Worm (Caenorhabditis elegans) whole organism, L3 larva: ENCODE measurements around the gene nhr-155.

Source experiments
- aly-2 ChIP-seq: fragments of 150-350 bp; optimal IDR thresholded peaks from 2 replicates; lab custom pipeline; 2014; ENCODE audit warnings: missing biosample characterization, missing genetic modification characterization
- ceh-82 ChIP-seq: fragments of 150-350 bp; optimal IDR thresholded peaks from 2 replicates; lab custom pipeline; 2014; ENCODE audit warnings: missing biosample characterization, missing genetic modification characterization
- elt-2 ChIP-seq: sonication (generic microtip); optimal IDR thresholded peaks from 2 replicates; lab custom pipeline; 2016; ENCODE audit warnings: missing genetic modification reagents, mild to moderate bottlenecking, missing genetic modification characterization, missing compliant biosample characterization
- elt-3 ChIP-seq, 3 experiments: fragments of 150-350 bp in 1 of 3; sonication (generic microtip) in 2 of 3; optimal IDR thresholded peaks; 2 replicates in 2 of 3; 4 replicates in 1 of 3; lab custom pipeline; 2014 to 2017; ENCODE audit warnings: missing biosample characterization in 3 of 3, missing genetic modification characterization in 3 of 3
- eor-1 ChIP-seq, 2 experiments: fragments of 150-350 bp; optimal IDR thresholded peaks; 2 replicates each; lab custom pipeline; 2014 to 2018; ENCODE audit warnings: missing biosample characterization in 2 of 2, missing genetic modification characterization in 2 of 2
- fos-1 ChIP-seq: fragments of 150-350 bp; optimal IDR thresholded peaks from 2 replicates; lab custom pipeline; 2014; ENCODE audit warnings: missing biosample characterization, missing genetic modification characterization
- nhr-23 ChIP-seq: fragments of 150-350 bp; optimal IDR thresholded peaks from 2 replicates; lab custom pipeline; 2014; ENCODE audit warnings: missing biosample characterization, missing genetic modification reagents, missing genetic modification characterization
- pha-4 ChIP-seq: fragments of 150-350 bp; optimal IDR thresholded peaks from 2 replicates; lab custom pipeline; 2014; ENCODE audit warnings: missing biosample characterization, missing genetic modification reagents, missing genetic modification characterization
- pqm-1 ChIP-seq: fragments of 150-350 bp; optimal IDR thresholded peaks from 2 replicates; lab custom pipeline; 2017; ENCODE audit warnings: missing biosample characterization, missing genetic modification characterization, inconsistent platforms
- sea-2 ChIP-seq: fragments of 150-350 bp; sonication (generic microtip); optimal IDR thresholded peaks from 4 replicates; lab custom pipeline; 2014; ENCODE audit warnings: missing biosample characterization, missing genetic modification reagents, missing genetic modification characterization
- tbx-2 ChIP-seq: sonication (generic microtip); optimal IDR thresholded peaks from 2 replicates; lab custom pipeline; 2016; ENCODE audit warnings: mild to moderate bottlenecking, missing genetic modification characterization, missing compliant biosample characterization
- unc-39 ChIP-seq: sonication (generic microtip); optimal IDR thresholded peaks from 4 replicates; lab custom pipeline; 2017; ENCODE audit warnings: missing biosample characterization, missing genetic modification characterization
- zag-1 ChIP-seq: fragments of 150-350 bp; optimal IDR thresholded peaks from 2 replicates; lab custom pipeline; 2014; ENCODE audit warnings: missing biosample characterization, missing genetic modification characterization

- TF ChIP-seq elt-2 = no peak
- no peak for TF ChIP-seq sea-2
- TF ChIP-seq zag-1 (tag; lab: Kevin White, UChicago) = no peak
- TF ChIP-seq ceh-82 (tag; lab: Kevin White, UChicago) = no peak
- no peak for TF ChIP-seq pqm-1 (tag; lab: Kevin White, UChicago)
- TF ChIP-seq unc-39 (tag; lab: Kevin White, UChicago) = no peak
- no peak for TF ChIP-seq elt-3 (tag; optimal IDR thresholded peaks at IDR 0.05; lab: Kevin White, UChicago)
- no peak for TF ChIP-seq nhr-23 (tag; lab: Kevin White, UChicago)
- TF ChIP-seq tbx-2 (tag; lab: Kevin White, UChicago) = no peak
- TF ChIP-seq eor-1 (tag; optimal IDR thresholded peaks at IDR 0.05; lab: Kevin White, UChicago) = no peak
- no peak for TF ChIP-seq pha-4 (tag; lab: Kevin White, UChicago)
- no peak for TF ChIP-seq aly-2 (tag; lab: Kevin White, UChicago)
- no peak for TF ChIP-seq fos-1 (tag; lab: Kevin White, UChicago)
Measured at ce11 chrV:587818-588217, 48.6 kb downstream of the nhr-155 start, which contains the start of gene K06H6.1.
